Worm (Caenorhabditis elegans): Measurements from ENCODE around the gene srt-67.

srt-67 gene

ce11 chrV:5259448-5259847, 2.2 kb upstream of the srt-67 start, which contains the start of gene srt-70:
Gene srt-70, minus strand, starts transcription at chrV:5259548.
- no peak for TF ChIP-seq nhr-85 (tag)
- TF ChIP-seq hlh-17 (GFP tag; optimal IDR thresholded peaks at IDR 0.05; ENCODE audit: borderline replicate concordance), result no peak
- no peak for TF ChIP-seq nhr-237 (tag; optimal IDR thresholded peaks at IDR 0.05)
- no peak for TF ChIP-seq efl-1 (optimal IDR thresholded peaks at IDR 0.05)
- no peak for TF ChIP-seq efl-1 (GFP tag; optimal IDR thresholded peaks at IDR 0.05 in 1 of 2)
- no peak for TF ChIP-seq tlp-1 (tag; optimal IDR thresholded peaks at IDR 0.05)
- no peak for TF ChIP-seq zip-4 (GFP tag; optimal IDR thresholded peaks at IDR 0.05)
- TF ChIP-seq snpc-4 (tag; optimal IDR thresholded peaks at IDR 0.05), result no peak
- no peak for TF ChIP-seq unc-62 (GFP tag; optimal IDR thresholded peaks at IDR 0.05)
- TF ChIP-seq ceh-82 (tag; optimal IDR thresholded peaks at IDR 0.05), result no peak
- TF ChIP-seq fkh-4 (tag; optimal IDR thresholded peaks at IDR 0.05; ENCODE audit: borderline replicate concordance), result no peak
- no peak for TF ChIP-seq fos-1 (tag; optimal IDR thresholded peaks at IDR 0.05)
- no peak for TF ChIP-seq efl-3 (GFP tag; optimal IDR thresholded peaks at IDR 0.05)
- TF ChIP-seq C34B4.2 (tag; optimal IDR thresholded peaks at IDR 0.05), result no peak
- TF ChIP-seq xbp-1 (tag; optimal IDR thresholded peaks at IDR 0.05), result no peak
- no peak for TF ChIP-seq mep-1 (tag; optimal IDR thresholded peaks at IDR 0.05)
- TF ChIP-seq elt-2 (tag; optimal IDR thresholded peaks at IDR 0.05), result no peak
- no peak for TF ChIP-seq elt-3 (tag; optimal IDR thresholded peaks at IDR 0.05)

ce11 chrV:5252016-5252415, 5.2 kb downstream of the srt-67 start, which contains the start of gene srt-68:
Gene srt-68, minus strand, starts transcription at chrV:5252116.
- TF ChIP-seq C16A3.4 (tag; optimal IDR thresholded peaks at IDR 0.05) (no peak), grh-1 (GFP tag; IDR thresholded peaks at IDR 0.05) (no peak), fkh-10 (GFP tag; optimal IDR thresholded peaks at IDR 0.05) (no peak), pag-3 (tag; optimal IDR thresholded peaks at IDR 0.05; ENCODE audit: borderline replicate concordance, insufficient read depth) (no peak), alr-1 (tag; optimal IDR thresholded peaks at IDR 0.05; ENCODE audit: borderline replicate concordance) (no peak), elt-3 (tag; optimal IDR thresholded peaks at IDR 0.05) (no peak), skn-1 (tag; optimal IDR thresholded peaks at IDR 0.05) (no peak), mdl-1 (tag; optimal IDR thresholded peaks at IDR 0.05) (no peak), fos-1 (tag; optimal IDR thresholded peaks at IDR 0.05) (no peak)

- TF ChIP-seq nhr-71 (tag; optimal IDR thresholded peaks at IDR 0.05) (no peak), ceh-88 (GFP tag; IDR thresholded peaks at IDR 0.05) (no peak), lin-39 (tag; optimal IDR thresholded peaks at IDR 0.05) (no peak), ceh-82 (tag; optimal IDR thresholded peaks at IDR 0.05) (no peak), jun-1 (tag; optimal IDR thresholded peaks at IDR 0.05) (no peak), fkh-10 (GFP tag; optimal IDR thresholded peaks at IDR 0.05) (no peak), hlh-4 (tag; optimal IDR thresholded peaks at IDR 0.05) (no peak), irx-1 (tag; optimal IDR thresholded peaks at IDR 0.05) (no peak), lin-35 (GFP tag; optimal IDR thresholded peaks at IDR 0.05) (no peak), nhr-12 (tag; optimal IDR thresholded peaks at IDR 0.05) (no peak), ztf-4 (tag; optimal IDR thresholded peaks at IDR 0.05) (no peak), unc-130 (tag; optimal IDR thresholded peaks at IDR 0.05) (no peak), dpl-1 (GFP tag; optimal IDR thresholded peaks at IDR 0.05) (no peak)
Observed at ce11 chrV:5243036-5243435, 14.2 kb downstream of the srt-67 start, which contains the start of gene cest-35.1. Gene cest-35.1, minus strand, starts transcription at chrV:5243136.

- TF ChIP-seq efl-1 (optimal IDR thresholded peaks at IDR 0.05), result no peak
- TF ChIP-seq efl-1 (GFP tag; optimal IDR thresholded peaks at IDR 0.05 in 1 of 2), result peak in 1 of 2 experiments; percentile 48
- no peak for TF ChIP-seq unc-30 (tag; optimal IDR thresholded peaks at IDR 0.05)
- no peak for TF ChIP-seq alr-1 (tag; optimal IDR thresholded peaks at IDR 0.05; ENCODE audit: borderline replicate concordance)
Observed at ce11 chrV:5239903-5240302, 17.4 kb downstream of the srt-67 start, which contains the start of gene B0238.15. Gene B0238.15, plus strand, starts transcription at chrV:5240203.

All from whole organism, L1 larva.